Fruit fly (Drosophila melanogaster): ENCODE measurements around the gene CG32817.

The CG32817 gene

dm6 chrX:526479-527071 is 47.7 kb downstream of the CG32817 start (continued):
- peak; percentile 31 for TF ChIP-seq CoRest (tag; optimal IDR thresholded peaks at IDR 0.05)
- TF ChIP-seq Stat92E (GFP tag; optimal IDR thresholded peaks at IDR 0.05) = peak in 1 of 3 experiments; percentile 31
- TF ChIP-seq slbo (GFP tag; IDR thresholded peaks at IDR 0.05) = no peak
- peak; percentile 67 for TF ChIP-seq CG8089 (GFP tag; optimal IDR thresholded peaks at IDR 0.05)
- peak; percentile 42 for TF ChIP-seq CG12236 (GFP tag; optimal IDR thresholded peaks at IDR 0.05)
- no peak for TF ChIP-seq yki (optimal IDR thresholded peaks at IDR 0.05)
- TF ChIP-seq rib (GFP tag; IDR thresholded peaks at IDR 0.05) = no peak
- TF ChIP-seq CG43689 (GFP tag; IDR thresholded peaks at IDR 0.05) = no peak
- no peak for TF ChIP-seq slou (GFP tag; optimal IDR thresholded peaks at IDR 0.05)
- TF ChIP-seq CG8290 (GFP tag; optimal IDR thresholded peaks at IDR 0.05) = peak; percentile 42
- peak in 1 of 2 experiments; percentile 8 for TF ChIP-seq CG8290 (tag; optimal IDR thresholded peaks at IDR 0.05)
- TF ChIP-seq Hmx (GFP tag; optimal IDR thresholded peaks at IDR 0.05) = no peak
- peak; percentile 88 for TF ChIP-seq Neu2 (GFP tag; optimal IDR thresholded peaks at IDR 0.05; ENCODE audit: borderline replicate concordance)
- no peak for TF ChIP-seq CG6791 (GFP tag; IDR thresholded peaks at IDR 0.05; ENCODE audit: partially characterized antibody)
- peak; percentile 74 for TF ChIP-seq phol (tag; optimal IDR thresholded peaks at IDR 0.05)
- no peak for TF ChIP-seq dimm (GFP tag; IDR thresholded peaks at IDR 0.05)
- TF ChIP-seq CG15011 (GFP tag; optimal IDR thresholded peaks at IDR 0.05) = no peak
- TF ChIP-seq CG2712 (tag; optimal IDR thresholded peaks at IDR 0.05) = peak; percentile 83
- no peak for TF ChIP-seq fd64A (GFP tag; optimal IDR thresholded peaks at IDR 0.05)
- peak; percentile 57 for TF ChIP-seq Antp (GFP tag; optimal IDR thresholded peaks at IDR 0.05)
- no peak for TF ChIP-seq CG4360 (GFP tag; IDR thresholded peaks at IDR 0.05)
- TF ChIP-seq CG10979 (tag; optimal IDR thresholded peaks at IDR 0.05) = peak; percentile 86
- no peak for TF ChIP-seq Abd-B (GFP tag; optimal IDR thresholded peaks at IDR 0.05)
- peak; percentile 44 for TF ChIP-seq MTF-1 (GFP tag; optimal IDR thresholded peaks at IDR 0.05; ENCODE audit: borderline replicate concordance)
- TF ChIP-seq cwo (GFP tag; optimal IDR thresholded peaks at IDR 0.05) = no peak
- peak; percentile 53 for TF ChIP-seq CG5245 (GFP tag; optimal IDR thresholded peaks at IDR 0.05)
- peak; percentile 77 for TF ChIP-seq Side (GFP tag; optimal IDR thresholded peaks at IDR 0.05)
- peak; percentile 74 for TF ChIP-seq ara (GFP tag; IDR thresholded peaks at IDR 0.05)
- TF ChIP-seq Sox100B (GFP tag; optimal IDR thresholded peaks at IDR 0.05) = no peak
- TF ChIP-seq pb (GFP tag; optimal IDR thresholded peaks at IDR 0.05) = no peak
- no peak for TF ChIP-seq Dip3 (GFP tag; optimal IDR thresholded peaks at IDR 0.05)
- no peak for TF ChIP-seq C15 (GFP tag; IDR thresholded peaks at IDR 0.05)
- TF ChIP-seq CG4328 (GFP tag; optimal IDR thresholded peaks at IDR 0.05) = no peak
- no peak for TF ChIP-seq z (GFP tag; IDR thresholded peaks at IDR 0.05)
- TF ChIP-seq YL-1 (GFP tag; optimal IDR thresholded peaks at IDR 0.05) = no peak
- TF ChIP-seq tna (GFP tag; IDR thresholded peaks at IDR 0.05; ENCODE audit: partially characterized antibody) = no peak
- TF ChIP-seq prd (optimal IDR thresholded peaks at IDR 0.05) = no peak
- peak; percentile 93 for TF ChIP-seq prd (GFP tag; IDR thresholded peaks at IDR 0.05)
- no peak for TF ChIP-seq grn (GFP tag; optimal IDR thresholded peaks at IDR 0.05)
- peak; percentile 30 for TF ChIP-seq CG2875 (GFP tag; optimal IDR thresholded peaks at IDR 0.05)
- TF ChIP-seq CG42726 (GFP tag; IDR thresholded peaks at IDR 0.05; ENCODE audit: partially characterized antibody) = no peak
- TF ChIP-seq CG15479 (GFP tag; optimal IDR thresholded peaks at IDR 0.05) = peak; percentile 79
- no peak for TF ChIP-seq lab (GFP tag; optimal IDR thresholded peaks at IDR 0.05)
- TF ChIP-seq CG8944 (GFP tag; optimal IDR thresholded peaks at IDR 0.05) = peak; percentile 44
- no peak for TF ChIP-seq fu2 (GFP tag; optimal IDR thresholded peaks at IDR 0.05)
- no peak for TF ChIP-seq B-H2 (GFP tag; optimal IDR thresholded peaks at IDR 0.05)
- no peak for TF ChIP-seq NfI (GFP tag; optimal IDR thresholded peaks at IDR 0.05)
- TF ChIP-seq gsb (GFP tag; IDR thresholded peaks at IDR 0.05) = no peak
- no peak for TF ChIP-seq CG8281 (tag; optimal IDR thresholded peaks at IDR 0.05)
- no peak for TF ChIP-seq D (optimal IDR thresholded peaks at IDR 0.05)
- TF ChIP-seq D (GFP tag; optimal IDR thresholded peaks at IDR 0.05) = peak; percentile 61

Data from whole organism, embryonic.